Fruit fly (Drosophila melanogaster) whole organism, adult: ENCODE data around the gene CG12398.

Source experiments
- CG11617 ChIP-seq: fragments of 200-800 bp; sonication (Bioruptor generic); optimal IDR thresholded peaks from 2 replicates; lab custom pipeline; 2017; ENCODE audit warnings: mild to moderate bottlenecking, missing biosample characterization, missing genetic modification reagents, missing genetic modification characterization
- CG12768 ChIP-seq: fragments of 200-800 bp; sonication (Bioruptor generic); optimal IDR thresholded peaks from 2 replicates; lab custom pipeline; 2017; ENCODE audit warnings: missing biosample characterization, missing genetic modification characterization, mild to moderate bottlenecking, moderate library complexity, missing genetic modification reagents
- CG33017 ChIP-seq: fragments of 200-800 bp; sonication (Bioruptor generic); optimal IDR thresholded peaks from 2 replicates; lab custom pipeline; 2018; ENCODE audit warnings: missing biosample characterization, mild to moderate bottlenecking, missing genetic modification characterization, moderate library complexity
- CG5204 ChIP-seq: fragments of 200-800 bp; sonication (Bioruptor generic); optimal IDR thresholded peaks from 2 replicates; lab custom pipeline; 2016; ENCODE audit warnings: missing biosample characterization, missing genetic modification characterization
- CG7045 ChIP-seq: fragments of 200-800 bp; sonication (Bioruptor generic); optimal IDR thresholded peaks from 2 replicates; lab custom pipeline; 2017; ENCODE audit warnings: missing biosample characterization, mild to moderate bottlenecking, missing genetic modification characterization
- Crg-1 ChIP-seq: fragments of 200-800 bp; sonication (Bioruptor generic); optimal IDR thresholded peaks from 2 replicates; lab custom pipeline; 2016; ENCODE audit warnings: missing biosample characterization, missing genetic modification characterization
- Mnt ChIP-seq: fragments of 200-800 bp; sonication (Bioruptor generic); optimal IDR thresholded peaks from 2 replicates; lab custom pipeline; 2016; ENCODE audit warnings: missing biosample characterization, mild to moderate bottlenecking, missing genetic modification characterization
- bab1 ChIP-seq: fragments of 200-800 bp; sonication (Bioruptor generic); optimal IDR thresholded peaks from 3 replicates; lab custom pipeline; 2019; ENCODE audit warnings: missing biosample characterization, mild to moderate bottlenecking, missing genetic modification characterization, moderate library complexity
- kay ChIP-seq: fragments of 200-800 bp; sonication (Bioruptor generic); peaks from one replicate; lab custom pipeline; 2016; ENCODE audit warnings: missing biosample characterization, missing genetic modification characterization, borderline replicate concordance
- ovo ChIP-seq: fragments of 200-800 bp; sonication (Bioruptor generic); optimal IDR thresholded peaks from 2 replicates; lab custom pipeline; 2016; ENCODE audit warnings: missing biosample characterization, missing genetic modification characterization
- toe ChIP-seq: fragments of 200-800 bp; sonication (Bioruptor generic); optimal IDR thresholded peaks from 2 replicates; lab custom pipeline; 2016; ENCODE audit warnings: missing biosample characterization, missing genetic modification characterization

- TF ChIP-seq Mnt (no peak), CG5204 (GFP tag; lab: Kevin White, UChicago) (no peak), ovo (GFP tag; lab: Kevin White, UChicago) (no peak), toe (no peak), CG33017 (tag; lab: Kevin White, UChicago) (no peak), CG11617 (GFP tag; lab: Kevin White, UChicago) (no peak), CG7045 (GFP tag; lab: Kevin White, UChicago) (no peak), CG12768 (no peak), bab1 (no peak), kay (GFP tag; lab: Kevin White, UChicago) (no peak), Crg-1 (GFP tag; lab: Kevin White, UChicago) (no peak)
These were observed 46.7 kb downstream of the CG12398 start for dm6 chrX:14866911-14867310.
